Worm (Caenorhabditis elegans) whole organism, L4/young adult: ENCODE data around the gene txt-19.

Source experiments
- W03F9.2 ChIP-seq: fragments of 150-350 bp; optimal IDR thresholded peaks from 2 replicates; lab custom pipeline; 2014; ENCODE audit warnings: missing biosample characterization, missing genetic modification characterization
- dao-5 ChIP-seq: sonication (generic microtip); optimal IDR thresholded peaks from 2 replicates; lab custom pipeline; 2016; ENCODE audit warnings: missing genotype, missing genetic modification characterization, moderate library complexity, missing compliant biosample characterization
- him-1 ChIP-seq: sonication (generic microtip); optimal IDR thresholded peaks from 2 replicates; lab custom pipeline; 2016; ENCODE audit warnings: missing genotype, missing genetic modification reagents, missing genetic modification characterization, missing compliant biosample characterization

The txt-19 gene

DNA sequence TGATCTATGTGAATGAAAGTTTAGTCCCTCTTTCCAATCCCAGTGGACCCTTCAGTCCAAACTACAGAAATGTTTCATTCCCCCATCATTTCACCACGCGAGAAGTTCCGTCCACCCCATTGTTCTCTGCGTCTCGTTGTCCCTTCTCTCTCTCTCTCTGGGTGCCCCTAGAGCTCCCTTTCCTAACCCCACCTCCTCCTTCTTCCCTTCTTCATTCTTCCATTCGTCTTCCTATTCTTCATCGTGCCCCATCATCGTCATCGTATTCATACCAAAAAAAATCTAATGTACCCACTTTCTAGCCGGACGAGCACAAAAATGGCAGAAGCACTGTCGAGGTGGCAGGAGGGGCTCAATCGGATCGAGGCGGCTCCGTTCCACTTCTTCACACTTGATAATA is 9.5 kb upstream of the txt-19 start, which contains the start of gene M02B1.3:
Gene M02B1.3 (plus strand): TSS at position 301 of the 400 bp plus-strand sequence.
- TF ChIP-seq dao-5 (tag; lab: Kevin White, UChicago) (no peak), W03F9.2 (no peak), him-1 (tag; lab: Kevin White, UChicago) (no peak)

DNA sequence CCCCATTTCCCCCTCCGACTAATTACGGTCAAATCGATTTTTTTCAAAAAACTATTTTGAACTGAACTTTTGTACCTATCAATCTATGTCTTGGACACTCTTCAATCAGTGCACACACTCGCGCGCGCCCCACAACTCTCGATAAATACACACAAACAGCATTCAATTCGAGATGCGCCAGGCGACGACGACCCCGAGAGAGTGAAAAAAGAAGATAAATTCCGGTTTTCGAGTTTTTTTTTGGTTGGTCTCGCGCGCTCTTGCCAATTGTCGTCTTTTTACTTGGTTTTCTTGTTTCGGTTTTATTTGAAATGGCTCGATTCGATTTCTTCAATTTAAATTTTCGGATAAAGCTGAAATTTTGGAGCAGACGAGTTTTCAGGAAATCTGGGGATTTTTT is 5.4 kb upstream of the txt-19 start:
- TF ChIP-seq dao-5 (tag; lab: Kevin White, UChicago) (no peak), him-1 (tag; lab: Kevin White, UChicago) (no peak), W03F9.2 (no peak)

DNA sequence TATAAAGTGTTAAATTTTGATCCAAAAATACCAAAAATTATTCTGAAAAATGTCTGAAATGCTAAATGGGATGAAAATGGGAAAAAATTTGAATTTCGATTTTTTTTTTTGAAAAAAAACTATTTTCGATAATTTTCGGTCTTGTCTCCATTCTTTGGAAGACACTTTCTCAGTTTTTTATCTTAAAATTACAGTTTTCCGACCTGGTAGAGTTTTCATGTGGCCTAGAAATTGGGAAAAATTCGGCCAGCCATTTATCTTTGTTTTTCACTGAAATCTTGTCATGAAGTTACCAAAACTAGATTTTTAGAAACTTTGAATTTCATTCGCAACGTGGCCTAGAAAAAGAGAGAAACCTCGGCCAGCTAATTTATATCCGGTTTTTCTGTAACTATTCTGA is 4.8 kb upstream of the txt-19 start:
- no peak for TF ChIP-seq dao-5 (tag; lab: Kevin White, UChicago)

DNA sequence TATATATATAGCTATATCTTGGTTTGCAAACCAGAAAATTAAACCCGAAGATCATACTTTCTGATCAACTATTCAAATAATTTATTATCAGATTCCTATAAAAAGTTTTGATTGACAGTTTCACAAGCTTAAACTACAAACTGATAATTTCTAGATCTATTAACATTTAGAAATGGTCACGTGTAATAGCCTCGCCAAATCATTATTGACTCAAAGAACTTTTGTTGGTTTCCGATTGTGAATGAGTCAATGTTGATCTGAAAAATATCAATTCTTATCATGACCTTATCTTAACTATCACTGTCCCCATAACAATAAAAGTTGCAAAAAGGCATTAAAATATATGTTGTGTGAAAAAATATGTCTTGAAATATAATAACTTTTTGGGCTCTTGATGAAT is 3.6 kb upstream of the txt-19 start:
- TF ChIP-seq W03F9.2, result no peak
- TF ChIP-seq dao-5 (tag; lab: Kevin White, UChicago), result no peak
- TF ChIP-seq him-1 (tag; lab: Kevin White, UChicago), result no peak

DNA sequence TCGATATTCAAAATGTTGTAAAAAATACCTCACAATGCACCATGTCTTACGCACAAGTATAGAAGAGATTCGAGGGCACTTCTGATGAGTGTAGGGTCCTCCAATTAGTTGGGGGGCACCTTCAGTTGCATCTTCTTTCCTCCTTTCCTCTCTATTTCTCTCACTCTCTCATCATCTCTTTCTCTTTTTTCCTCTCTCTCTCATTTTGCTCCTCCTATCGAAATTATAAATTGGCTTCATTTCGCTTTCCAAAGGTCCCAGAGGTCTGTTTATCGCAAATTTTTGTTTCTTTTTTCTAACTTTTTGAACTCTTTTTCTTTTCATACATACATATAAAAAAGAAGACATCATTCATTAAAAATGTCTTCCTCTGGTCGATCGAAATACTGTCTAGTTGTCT is 2.8 kb upstream of the txt-19 start:
- no peak for TF ChIP-seq W03F9.2
- no peak for TF ChIP-seq dao-5 (tag; lab: Kevin White, UChicago)
- no peak for TF ChIP-seq him-1 (tag; lab: Kevin White, UChicago)

DNA sequence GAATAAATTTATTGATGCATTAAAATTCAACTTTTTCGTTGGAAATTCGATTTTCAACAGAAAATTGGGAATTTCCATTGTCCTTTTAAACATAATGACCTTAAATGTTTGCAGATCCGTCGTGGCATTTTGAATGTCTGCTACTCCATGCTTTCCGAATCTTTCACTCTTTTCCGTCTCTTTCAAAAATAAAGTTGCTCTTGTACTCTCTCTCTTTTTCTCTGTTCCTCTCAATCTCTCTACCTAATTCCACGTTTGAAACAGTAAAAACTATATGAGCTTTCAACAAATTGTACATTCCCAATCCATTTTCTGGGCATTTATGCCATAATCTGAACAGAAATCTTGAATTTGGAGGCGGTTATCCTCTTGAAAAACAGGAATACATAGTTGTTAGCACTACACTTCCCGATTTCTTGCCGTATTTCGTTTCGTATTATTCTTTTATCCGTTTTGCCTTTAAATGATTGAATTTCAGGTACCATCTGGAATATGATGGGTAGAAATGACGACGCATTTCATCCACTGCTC is 3.4 kb downstream of the txt-19 start, which contains the start of gene srf-3:
Gene srf-3 (plus strand): TSS at position 481 of the 531 bp plus-strand sequence.
- TF ChIP-seq him-1 (tag; lab: Kevin White, UChicago), result no peak
- no peak for TF ChIP-seq dao-5 (tag; lab: Kevin White, UChicago)
- TF ChIP-seq W03F9.2, result no peak

DNA sequence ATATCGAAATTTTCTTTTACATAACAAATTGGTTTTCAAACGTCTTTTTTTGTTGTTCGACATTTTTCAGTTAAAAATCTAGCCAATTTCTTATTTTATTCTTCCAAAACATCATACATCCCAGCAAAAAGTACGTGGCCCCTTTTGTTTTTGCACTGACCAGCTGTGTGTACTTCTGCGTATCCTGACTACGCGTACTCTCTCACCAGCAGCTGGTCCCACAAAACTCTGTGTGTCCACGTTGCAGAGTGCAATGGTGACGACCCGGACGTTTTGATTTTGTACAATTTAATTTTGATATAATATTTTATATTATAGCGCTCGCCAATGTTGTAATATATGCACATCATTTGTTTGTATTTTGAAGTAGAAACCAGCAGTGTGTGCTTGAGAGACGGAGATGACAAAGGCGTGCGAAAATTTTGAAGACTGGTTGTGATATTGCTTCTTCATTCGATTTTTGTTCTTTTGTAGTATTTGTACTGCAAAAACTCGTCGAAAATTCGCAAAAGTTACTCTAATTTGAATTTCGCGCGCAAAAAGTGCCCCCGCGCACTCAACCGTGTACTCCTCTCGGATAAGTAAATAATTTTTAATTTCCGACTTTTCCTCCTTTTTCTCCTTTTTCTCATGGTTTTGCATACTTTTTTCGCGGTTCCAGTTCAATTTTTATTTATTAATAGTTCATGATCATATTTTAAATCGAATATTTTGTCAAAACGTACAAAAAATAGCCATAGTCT is 8.8 kb downstream of the txt-19 start:
- TF ChIP-seq W03F9.2 (no peak), him-1 (tag; lab: Kevin White, UChicago) (no peak), dao-5 (tag; lab: Kevin White, UChicago) (no peak)

DNA sequence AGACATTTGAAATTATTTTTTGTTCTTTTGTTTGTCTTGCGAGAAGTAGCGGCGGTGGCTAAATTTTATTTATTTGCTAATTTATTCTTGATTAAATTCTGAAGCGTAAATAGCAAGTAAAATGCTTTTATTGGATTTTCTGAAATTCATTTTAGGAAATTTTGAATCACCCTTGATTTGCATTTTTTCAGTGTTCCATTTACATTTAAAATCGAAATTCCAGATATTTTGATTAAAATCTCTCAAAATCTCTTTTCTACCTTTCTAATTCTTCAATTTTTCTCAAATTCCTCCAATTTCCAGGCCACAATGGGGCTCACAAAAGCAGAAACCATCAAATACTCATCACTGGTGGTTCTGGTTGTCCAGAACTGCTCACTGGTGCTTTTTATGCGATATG is 9.5 kb downstream of the txt-19 start, which contains the start of gene nstp-5:
Gene nstp-5 (plus strand): TSS at position 301 of the 400 bp plus-strand sequence.
- TF ChIP-seq him-1 (tag; lab: Kevin White, UChicago), result no peak
- TF ChIP-seq W03F9.2, result no peak
- no peak for TF ChIP-seq dao-5 (tag; lab: Kevin White, UChicago)

DNA sequence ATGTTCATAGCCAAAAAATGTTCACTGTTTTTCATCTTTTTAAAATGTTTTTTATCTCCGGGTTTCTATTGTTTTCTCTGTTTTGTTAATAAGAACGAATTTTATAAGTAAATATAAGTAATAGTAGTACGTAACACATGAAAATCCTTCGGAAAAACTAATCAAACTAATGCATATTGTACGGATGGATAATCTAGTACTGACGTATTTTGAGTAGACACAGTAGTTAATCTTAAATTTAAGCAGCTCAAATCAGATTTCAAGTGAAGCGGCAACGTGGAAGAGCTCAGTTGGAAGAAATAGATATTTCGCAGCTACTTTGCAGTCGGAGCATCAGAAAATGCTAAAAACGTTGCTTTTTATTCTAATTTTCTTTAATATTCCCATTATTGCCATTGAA is 14.1 kb downstream of the txt-19 start, which contains the start of gene gcy-18:
Gene gcy-18 (plus strand): TSS at position 301 of the 400 bp plus-strand sequence.
- TF ChIP-seq dao-5 (tag; lab: Kevin White, UChicago), result no peak
- no peak for TF ChIP-seq W03F9.2
- no peak for TF ChIP-seq him-1 (tag; lab: Kevin White, UChicago)

DNA sequence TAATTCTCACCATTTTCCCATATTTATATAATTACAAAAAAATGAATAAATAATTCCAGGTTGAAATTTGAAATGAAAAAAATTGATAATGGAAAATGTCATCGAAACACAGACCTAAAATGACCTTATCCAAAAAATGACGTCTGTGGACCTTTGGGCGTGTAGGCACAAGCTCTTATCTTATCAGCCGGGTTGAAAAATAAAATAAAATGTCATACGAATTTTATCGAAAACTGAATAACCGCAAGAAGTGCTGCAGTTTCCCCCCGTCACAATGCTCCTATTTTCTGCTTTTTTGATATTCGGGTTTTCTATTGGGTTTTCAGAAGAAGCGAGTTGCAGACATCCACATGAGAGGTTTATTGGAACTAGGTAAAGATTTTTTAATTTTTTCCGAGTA is 20.2 kb downstream of the txt-19 start, which contains the start of gene clec-186:
Gene clec-186 (plus strand): TSS at position 226 of the 400 bp plus-strand sequence.
- TF ChIP-seq dao-5 (tag; lab: Kevin White, UChicago) (no peak), him-1 (tag; lab: Kevin White, UChicago) (no peak), W03F9.2 (no peak)

DNA sequence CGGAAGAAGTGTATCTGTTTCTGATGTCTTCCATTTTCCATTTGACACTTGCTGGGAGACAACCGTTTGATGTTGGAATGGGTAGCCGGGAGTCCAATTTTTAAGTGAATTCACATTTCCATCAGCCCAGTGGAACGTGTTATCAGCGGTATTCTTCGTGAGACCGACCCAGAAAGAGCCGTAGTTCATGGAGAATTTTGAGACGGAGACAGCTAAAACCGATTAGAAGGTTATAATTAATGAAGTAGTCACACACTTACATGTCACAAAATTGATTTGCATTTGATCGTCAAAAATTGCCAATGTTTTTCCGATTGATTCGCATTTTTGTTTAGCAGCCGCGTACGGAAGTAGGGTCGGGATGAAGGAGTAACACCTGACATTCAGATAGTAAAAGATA is 23.7 kb downstream of the txt-19 start:
- no peak for TF ChIP-seq him-1 (tag; lab: Kevin White, UChicago)
- TF ChIP-seq dao-5 (tag; lab: Kevin White, UChicago), result no peak
- TF ChIP-seq W03F9.2, result no peak

DNA sequence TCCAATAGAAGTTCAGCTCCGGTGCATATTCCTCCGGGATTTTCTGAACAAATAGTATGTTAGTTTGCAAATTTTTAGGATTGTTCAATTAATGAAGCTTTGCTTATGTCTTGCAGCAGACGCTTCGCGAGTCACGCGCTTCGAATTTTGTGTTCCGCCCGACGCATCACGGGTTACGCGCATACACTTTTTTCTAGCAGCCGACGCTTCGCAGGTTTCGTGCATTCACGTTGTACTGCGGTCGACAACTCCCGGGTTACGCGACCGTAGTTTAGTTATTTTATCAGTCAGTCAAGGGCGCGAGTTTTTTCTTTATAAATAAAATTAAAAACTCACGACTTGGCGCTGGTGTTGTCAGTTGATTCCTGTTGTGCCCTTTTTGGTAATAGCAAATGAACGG is 24.1 kb downstream of the txt-19 start:
- no peak for TF ChIP-seq him-1 (tag; lab: Kevin White, UChicago)
- TF ChIP-seq W03F9.2, result no peak

DNA sequence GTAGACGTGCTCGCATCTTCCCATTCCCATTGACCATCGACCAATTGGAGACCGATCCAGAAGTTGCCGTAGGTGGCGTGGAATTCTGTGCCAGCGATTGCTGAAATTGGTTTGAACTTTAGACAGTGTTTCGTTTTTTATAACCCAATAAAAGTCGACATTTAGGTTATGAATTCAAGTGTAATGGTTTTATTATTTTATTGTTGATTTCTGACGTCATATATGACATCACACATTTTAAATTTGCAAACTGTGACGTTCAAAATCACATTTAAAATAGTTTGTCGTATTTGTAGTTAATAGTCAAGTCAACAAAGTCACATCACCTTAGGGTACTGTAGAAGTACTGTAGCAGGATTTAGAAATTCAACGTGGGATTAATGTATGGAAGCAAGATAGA is 24.6 kb downstream of the txt-19 start:
- TF ChIP-seq W03F9.2, result no peak
- TF ChIP-seq dao-5 (tag; lab: Kevin White, UChicago), result no peak
- no peak for TF ChIP-seq him-1 (tag; lab: Kevin White, UChicago)

DNA sequence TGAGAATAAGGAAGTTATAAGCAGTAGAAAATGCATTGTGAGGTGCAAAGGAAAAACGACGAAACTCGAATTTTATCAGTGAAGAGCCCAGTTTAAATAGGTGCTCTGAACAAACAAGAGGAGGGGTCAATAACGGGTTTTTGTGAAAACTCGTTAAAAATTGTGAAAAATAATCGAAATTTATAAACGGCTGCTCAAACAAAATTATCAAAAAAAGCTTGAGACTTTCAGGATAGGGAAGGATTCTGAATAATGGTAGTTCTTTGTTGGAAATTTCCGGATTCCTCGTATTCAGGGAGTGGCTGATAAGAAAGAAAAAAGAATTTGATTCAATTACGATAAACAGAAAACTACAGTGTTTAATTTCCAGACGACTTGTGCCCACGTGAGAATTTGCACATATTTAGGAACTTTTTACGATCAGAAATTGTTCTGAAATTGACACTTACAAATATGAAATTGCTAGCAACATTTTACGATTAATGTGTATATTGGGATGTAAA is 25.8 kb downstream of the txt-19 start, which contains the start of gene clec-187:
Gene clec-187 (minus strand): TSS at position 51 of the 503 bp plus-strand sequence.
- TF ChIP-seq him-1 (tag; lab: Kevin White, UChicago), result no peak
- no peak for TF ChIP-seq dao-5 (tag; lab: Kevin White, UChicago)
- TF ChIP-seq W03F9.2, result no peak
